In genomic region chrV:13459323-13459722, ce11 we compare ENCODE assay signal across 7 worm cellular contexts.
TF ChIP-seq lines count a peak whose summit lies in the region.

TSS of gene bath-39 (plus strand) at chrV:13459459.

TF ChIP-seq in whole organism, L1 larva, 84 proteins besides CTCF, POLR2A, EP300 and RAD21 (continues in another document):
- TF ChIP-seq alr-1 (tag; optimal IDR thresholded peaks at IDR 0.05; lab: Kevin White, UChicago; ENCODE audit: borderline replicate concordance) (no peak), zag-1 (tag; optimal IDR thresholded peaks at IDR 0.05; lab: Kevin White, UChicago) (no peak), blmp-1 (tag; optimal IDR thresholded peaks at IDR 0.05; lab: Kevin White, UChicago) (peak; percentile 22), ceh-8 (GFP tag; optimal IDR thresholded peaks at IDR 0.05; lab: Kevin White, UChicago) (no peak), tbx-2 (tag; optimal IDR thresholded peaks at IDR 0.05; lab: Kevin White, UChicago) (no peak), lin-35 (GFP tag; optimal IDR thresholded peaks at IDR 0.05; lab: Kevin White, UChicago) (peak; percentile 18 to 35), mdl-1 (tag; optimal IDR thresholded peaks at IDR 0.05; lab: Kevin White, UChicago) (no peak), vab-15 (tag; optimal IDR thresholded peaks at IDR 0.05; lab: Kevin White, UChicago) (no peak), aha-1 (tag; optimal IDR thresholded peaks at IDR 0.05; lab: Kevin White, UChicago) (no peak), lir-3 (tag; optimal IDR thresholded peaks at IDR 0.05; lab: Kevin White, UChicago; ENCODE audit: poor library complexity) (no peak), hlh-4 (tag; optimal IDR thresholded peaks at IDR 0.05; lab: Kevin White, UChicago) (no peak), xbp-1 (tag; optimal IDR thresholded peaks at IDR 0.05; lab: Kevin White, UChicago) (no peak), Y116A8C.19 (tag; optimal IDR thresholded peaks at IDR 0.05; lab: Kevin White, UChicago; ENCODE audit: borderline replicate concordance) (no peak)

TF ChIP-seq in whole organism, L2 larva, 48 proteins besides CTCF, POLR2A, EP300 and RAD21:
- TF ChIP-seq nhr-129 (tag; optimal IDR thresholded peaks at IDR 0.05; lab: Kevin White, UChicago) (peak; percentile 50), lsy-2 (tag; optimal IDR thresholded peaks at IDR 0.05; lab: Kevin White, UChicago) (peak in 1 of 2 experiments; percentile 33), peb-1 (tag; optimal IDR thresholded peaks at IDR 0.05; lab: Kevin White, UChicago) (no peak), unc-55 (GFP tag; optimal IDR thresholded peaks at IDR 0.05; lab: Kevin White, UChicago) (peak; percentile 37), C34F6.9 (tag; optimal IDR thresholded peaks at IDR 0.05; lab: Kevin White, UChicago) (peak; percentile 52), ceh-82 (tag; optimal IDR thresholded peaks at IDR 0.05; lab: Kevin White, UChicago) (no peak)
TF ChIP-seq in whole organism, L2 larva: peak in this region for 4.

TF ChIP-seq in whole organism, L3 larva, 47 proteins besides CTCF, POLR2A, EP300 and RAD21:
- TF ChIP-seq pha-4 (tag; optimal IDR thresholded peaks at IDR 0.05; lab: Kevin White, UChicago) (peak; percentile 27), elt-2 (tag; optimal IDR thresholded peaks at IDR 0.05; lab: Kevin White, UChicago) (peak; percentile 1), unc-39 (tag; optimal IDR thresholded peaks at IDR 0.05; lab: Kevin White, UChicago) (no peak), lin-15B (tag; optimal IDR thresholded peaks at IDR 0.05; lab: Kevin White, UChicago) (peak; percentile 12), nhr-67 (tag; optimal IDR thresholded peaks at IDR 0.05; lab: Kevin White, UChicago) (no peak)

TF ChIP-seq in whole organism, L4 larva, 104 proteins besides CTCF, POLR2A, EP300 and RAD21:
- TF ChIP-seq fkh-10 (GFP tag; optimal IDR thresholded peaks at IDR 0.05; lab: Kevin White, UChicago) (no peak), dve-1 (tag; optimal IDR thresholded peaks at IDR 0.05; lab: Kevin White, UChicago; ENCODE audit: insufficient read depth) (peak; percentile 8), Y5F2A.4 (GFP tag; optimal IDR thresholded peaks at IDR 0.05; lab: Kevin White, UChicago) (no peak), zfp-2 (tag; optimal IDR thresholded peaks at IDR 0.05; lab: Kevin White, UChicago) (no peak), nhr-6 (tag; optimal IDR thresholded peaks at IDR 0.05; lab: Kevin White, UChicago) (peak; percentile 19), nhr-77 (tag; optimal IDR thresholded peaks at IDR 0.05; lab: Kevin White, UChicago) (no peak), dpl-1 (GFP tag; optimal IDR thresholded peaks at IDR 0.05; lab: Kevin White, UChicago) (peak; percentile 11), rbr-2 (tag; optimal IDR thresholded peaks at IDR 0.05; lab: Kevin White, UChicago) (peak; percentile 3), jun-1 (tag; optimal IDR thresholded peaks at IDR 0.05; lab: Kevin White, UChicago) (no peak), nhr-111 (GFP tag; optimal IDR thresholded peaks at IDR 0.05; lab: Kevin White, UChicago) (no peak), T20F7.1 (GFP tag; optimal IDR thresholded peaks at IDR 0.05; lab: Kevin White, UChicago) (peak; percentile 0), ztf-11 (tag; optimal IDR thresholded peaks at IDR 0.05; lab: Kevin White, UChicago) (no peak), hlh-30 (tag; optimal IDR thresholded peaks at IDR 0.05; lab: Kevin White, UChicago; ENCODE audit: insufficient read depth) (peak; percentile 8), mes-2 (tag; optimal IDR thresholded peaks at IDR 0.05; lab: Kevin White, UChicago; ENCODE audit: poor library complexity, severe bottlenecking) (peak; percentile 53)
TF ChIP-seq in whole organism, L4 larva: peak in this region for 7.

TF ChIP-seq in whole organism, early embryonic, 17 proteins besides CTCF, POLR2A, EP300 and RAD21:
- TF ChIP-seq F13C5.2 (tag; optimal IDR thresholded peaks at IDR 0.05; lab: Kevin White, UChicago) (peak; percentile 30), ets-7 (tag; optimal IDR thresholded peaks at IDR 0.05; lab: Kevin White, UChicago) (no peak)

TF ChIP-seq in whole organism, late embryonic, 69 proteins besides CTCF, POLR2A, EP300 and RAD21:
- TF ChIP-seq ceh-14 (tag; optimal IDR thresholded peaks at IDR 0.05; lab: Kevin White, UChicago) (no peak), ceh-31 (tag; optimal IDR thresholded peaks at IDR 0.05; lab: Kevin White, UChicago) (peak; percentile 22), ama-1 (optimal IDR thresholded peaks at IDR 0.05; lab: Kevin White, UChicago) (no peak), unc-42 (tag; optimal IDR thresholded peaks at IDR 0.05; lab: Kevin White, UChicago) (peak; percentile 75)
TF ChIP-seq in whole organism, late embryonic: peak in this region for 2.

TF ChIP-seq in whole organism, mixed stage, embryonic, 35 proteins besides CTCF, POLR2A, EP300 and RAD21:
- TF ChIP-seq lsy-2 (tag; optimal IDR thresholded peaks at IDR 0.05; lab: Kevin White, UChicago) (peak; percentile 22), mep-1 (tag; optimal IDR thresholded peaks at IDR 0.05; lab: Kevin White, UChicago) (peak; percentile 45), sem-2 (GFP tag; optimal IDR thresholded peaks at IDR 0.05; lab: Kevin White, UChicago) (no peak), ces-1 (GFP tag; optimal IDR thresholded peaks at IDR 0.05; lab: Kevin White, UChicago) (peak; percentile 84), elt-1 (tag; optimal IDR thresholded peaks at IDR 0.05; lab: Kevin White, UChicago; ENCODE audit: borderline replicate concordance, insufficient read depth) (no peak)
TF ChIP-seq in whole organism, mixed stage, embryonic: peak in this region for 3.

Comparison
In these comparisons a context has a peak if more than half of its experiments do, and no peak if none do; other contexts are left out.
1. Of the 29 proteins assayed by ChIP-seq in both whole organism, L4 larva and whole organism, L1 larva: peak only in whole organism, L4 larva: none; only in whole organism, L1 larva: lin-15B; in both: dpl-1; in neither: 26; mixed calls (peak in some experiments, not most) for 1.